Fruit fly (Drosophila melanogaster): ENCODE results near the gene CG14313.

CG14313 gene

dm6 chr3R:18223434-18223833, 31.7 kb upstream of the CG14313 start, which contains the start of the genes mTerf5 and Non3 (continued):
- TF ChIP-seq Atf6 (GFP tag; IDR thresholded peaks at IDR 0.05) (no peak), HLHmδ (GFP tag; optimal IDR thresholded peaks at IDR 0.05) (no peak), Hr78 (GFP tag; optimal IDR thresholded peaks at IDR 0.05) (no peak), CG17912 (GFP tag; optimal IDR thresholded peaks at IDR 0.05) (peak; percentile 22), fu2 (GFP tag; optimal IDR thresholded peaks at IDR 0.05) (no peak), CG11093 (GFP tag; IDR thresholded peaks at IDR 0.05) (no peak), CG2678 (tag; optimal IDR thresholded peaks at IDR 0.05) (peak; percentile 67), jumu (GFP tag; optimal IDR thresholded peaks at IDR 0.05) (peak; percentile 23), luna (GFP tag; optimal IDR thresholded peaks at IDR 0.05) (no peak), Usf (GFP tag; optimal IDR thresholded peaks at IDR 0.05) (no peak), MBD-R2 (GFP tag; IDR thresholded peaks at IDR 0.05) (peak; percentile 86), mirr (GFP tag; optimal IDR thresholded peaks at IDR 0.05) (no peak), CG14441 (GFP tag; IDR thresholded peaks at IDR 0.05) (peak; percentile 50; the same call in 1 of the 2 replicates), CG6854 (GFP tag; optimal IDR thresholded peaks at IDR 0.05) (no peak), Taf1 (GFP tag; IDR thresholded peaks at IDR 0.05) (no peak), Lim3 (GFP tag; IDR thresholded peaks at IDR 0.05) (no peak), odd (GFP tag; optimal IDR thresholded peaks at IDR 0.05) (peak; percentile 33), chinmo (GFP tag; IDR thresholded peaks at IDR 0.05; ENCODE audit: partially characterized antibody) (peak; percentile 91; the same call in 3 of the 4 replicates), CG17612 (GFP tag; IDR thresholded peaks at IDR 0.05) (no peak), ase (GFP tag; IDR thresholded peaks at IDR 0.05) (0 out of 3 replicates have a peak, but pooled peaks have one; percentile 30), az2 (GFP tag; optimal IDR thresholded peaks at IDR 0.05) (peak; percentile 49), gem (tag; optimal IDR thresholded peaks at IDR 0.05) (peak; percentile 80), CG15696 (tag; optimal IDR thresholded peaks at IDR 0.05) (peak; percentile 51), CG18619 (GFP tag; optimal IDR thresholded peaks at IDR 0.05) (peak; percentile 9), CG4282 (GFP tag; optimal IDR thresholded peaks at IDR 0.05) (no peak), zf30C (GFP tag; optimal IDR thresholded peaks at IDR 0.05) (peak; percentile 7), aop (GFP tag; IDR thresholded peaks at IDR 0.05) (no peak), CG4424 (GFP tag; optimal IDR thresholded peaks at IDR 0.05) (peak; percentile 43), zen (tag; optimal IDR thresholded peaks at IDR 0.05) (peak; percentile 67), Lpt (GFP tag; optimal IDR thresholded peaks at IDR 0.05) (no peak), HLH3B (GFP tag; IDR thresholded peaks at IDR 0.05) (no peak), Gsc (GFP tag; IDR thresholded peaks at IDR 0.05) (no peak), cwo (GFP tag; optimal IDR thresholded peaks at IDR 0.05) (peak; percentile 70), CG30020 (tag; optimal IDR thresholded peaks at IDR 0.05) (peak; percentile 57), dpn (GFP tag; optimal IDR thresholded peaks at IDR 0.05) (peak; percentile 2 to 73), CG15479 (GFP tag; optimal IDR thresholded peaks at IDR 0.05) (no peak), CG7839 (tag; optimal IDR thresholded peaks at IDR 0.05) (peak; percentile 63), Dip2 (GFP tag; IDR thresholded peaks at IDR 0.05) (no peak), Nf-YB (GFP tag; optimal IDR thresholded peaks at IDR 0.05) (peak; percentile 29), hth (optimal IDR thresholded peaks at IDR 0.05) (no peak), CG11398 (GFP tag; optimal IDR thresholded peaks at IDR 0.05) (no peak), bsh (GFP tag; optimal IDR thresholded peaks at IDR 0.05) (peak in 1 of 2 experiments; percentile 69), Oli (tag; optimal IDR thresholded peaks at IDR 0.05) (peak; percentile 24), vvl (GFP tag; IDR thresholded peaks at IDR 0.05) (peak; percentile 66), PHDP (tag; optimal IDR thresholded peaks at IDR 0.05) (peak; percentile 60), CG7357 (GFP tag; IDR thresholded peaks at IDR 0.05) (no peak), Hr3 (GFP tag; optimal IDR thresholded peaks at IDR 0.05) (peak; percentile 73), GATAe (GFP tag; conservative IDR thresholded peaks at IDR 0.05) (no peak), hbn (GFP tag; IDR thresholded peaks at IDR 0.05; ENCODE audit: partially characterized antibody) (peak; percentile 83), CG4854 (GFP tag; optimal IDR thresholded peaks at IDR 0.05) (no peak), CG12299 (tag; optimal IDR thresholded peaks at IDR 0.05) (peak; percentile 32)
